Worm (Caenorhabditis elegans) whole organism, mixed stage, embryonic: Measurements from ENCODE around the gene F27B3.8.

Experiments
- lin-13 ChIP-seq: fragments of 150-350 bp; optimal IDR thresholded peaks from 2 replicates; lab custom pipeline; 2014; ENCODE audit warnings: missing biosample characterization, missing genetic modification characterization
- mep-1 ChIP-seq: fragments of 150-350 bp; optimal IDR thresholded peaks from 2 replicates; lab custom pipeline; 2017; ENCODE audit warnings: missing biosample characterization, missing genetic modification reagents, missing genetic modification characterization, inconsistent platforms
- mls-2 ChIP-seq: sonication (generic microtip); optimal IDR thresholded peaks from 2 replicates; lab custom pipeline; 2016; ENCODE audit warnings: mild to moderate bottlenecking, missing genetic modification characterization, moderate library complexity, missing compliant biosample characterization
- pha-4 ChIP-seq: fragments of 150-350 bp; optimal IDR thresholded peaks from 2 replicates; lab custom pipeline; 2018; ENCODE audit warnings: missing biosample characterization, missing genetic modification reagents, missing genetic modification characterization
- snpc-4 ChIP-seq: fragments of 150-350 bp; optimal IDR thresholded peaks from 2 replicates; lab custom pipeline; 2014; ENCODE audit warnings: missing biosample characterization, missing genetic modification characterization
- unc-39 ChIP-seq: fragments of 150-350 bp; optimal IDR thresholded peaks from 2 replicates; lab custom pipeline; 2014; ENCODE audit warnings: missing biosample characterization, missing genetic modification characterization
- unc-62 ChIP-seq: fragments of 150-350 bp; optimal IDR thresholded peaks from 2 replicates; lab custom pipeline; 2014; ENCODE audit warnings: missing biosample characterization, missing genetic modification reagents, missing genetic modification characterization

- TF ChIP-seq lin-13 (tag; lab: Kevin White, UChicago), result no peak
- TF ChIP-seq unc-62 (GFP tag; lab: Kevin White, UChicago), result no peak
- no peak for TF ChIP-seq pha-4
- TF ChIP-seq unc-39, result no peak
- TF ChIP-seq mls-2, result no peak
- no peak for TF ChIP-seq snpc-4 (tag; lab: Kevin White, UChicago)
- TF ChIP-seq mep-1 (tag; lab: Kevin White, UChicago), result no peak
Observed at ce11 chrIII:6612282-6612681, 32.8 kb downstream of the F27B3.8 start, which contains the start of gene ctsa-4.2.
